Worm (Caenorhabditis elegans) whole organism, L4/young adult: Measurements from ENCODE around the gene nlp-17.

ENCODE experiments used
- W03F9.2 ChIP-seq: fragments of 150-350 bp; optimal IDR thresholded peaks from 2 replicates; lab custom pipeline; 2014; ENCODE audit warnings: missing biosample characterization, missing genetic modification characterization
- dao-5 ChIP-seq: sonication (generic microtip); optimal IDR thresholded peaks from 2 replicates; lab custom pipeline; 2016; ENCODE audit warnings: missing genotype, missing genetic modification characterization, moderate library complexity, missing compliant biosample characterization
- him-1 ChIP-seq: sonication (generic microtip); optimal IDR thresholded peaks from 2 replicates; lab custom pipeline; 2016; ENCODE audit warnings: missing genotype, missing genetic modification reagents, missing genetic modification characterization, missing compliant biosample characterization

nlp-17 gene

ce11 chrIV:13493719-13494118 is 11.8 kb downstream of the nlp-17 start:
- no peak for TF ChIP-seq W03F9.2 (tag; lab: Kevin White, UChicago)
- TF ChIP-seq him-1 (tag; lab: Kevin White, UChicago), result no peak
- no peak for TF ChIP-seq dao-5 (tag; lab: Kevin White, UChicago)

ce11 chrIV:13492271-13492670 is 13.3 kb downstream of the nlp-17 start, which contains the start of gene Y45F10A.7:
Y45F10A.7 (plus strand) TSS chrIV:13492571.
- TF ChIP-seq him-1 (tag; lab: Kevin White, UChicago) (no peak), dao-5 (tag; lab: Kevin White, UChicago) (no peak), W03F9.2 (tag; lab: Kevin White, UChicago) (no peak)

ce11 chrIV:13487596-13487995 is 18.0 kb downstream of the nlp-17 start:
- TF ChIP-seq dao-5 (tag; lab: Kevin White, UChicago) (no peak), W03F9.2 (tag; lab: Kevin White, UChicago) (no peak), him-1 (tag; lab: Kevin White, UChicago) (no peak)

- TF ChIP-seq W03F9.2 (tag; lab: Kevin White, UChicago) (no peak), him-1 (tag; lab: Kevin White, UChicago) (no peak), dao-5 (tag; lab: Kevin White, UChicago) (no peak)
These were observed 18.5 kb downstream of the nlp-17 start for ce11 chrIV:13487019-13487418.

ce11 chrIV:13483596-13483995 is 22.0 kb downstream of the nlp-17 start:
- TF ChIP-seq him-1 (tag; lab: Kevin White, UChicago) (no peak), dao-5 (tag; lab: Kevin White, UChicago) (no peak), W03F9.2 (tag; lab: Kevin White, UChicago) (no peak)

- TF ChIP-seq dao-5 (tag; lab: Kevin White, UChicago) (no peak), W03F9.2 (tag; lab: Kevin White, UChicago) (no peak), him-1 (tag; lab: Kevin White, UChicago) (no peak)
These were observed 23.1 kb downstream of the nlp-17 start, which contains the start of gene Y38H8A.1 for ce11 chrIV:13482469-13482868. Y38H8A.1 (plus strand) TSS chrIV:13482769.

- TF ChIP-seq him-1 (tag; lab: Kevin White, UChicago) (no peak), dao-5 (tag; lab: Kevin White, UChicago) (no peak), W03F9.2 (tag; lab: Kevin White, UChicago) (no peak)
These were observed 31.4 kb downstream of the nlp-17 start, which contains the start of gene Y38H8A.2 for ce11 chrIV:13474132-13474531. Y38H8A.2 (plus strand) TSS chrIV:13474432.

- TF ChIP-seq dao-5 (tag; lab: Kevin White, UChicago) (no peak), W03F9.2 (tag; lab: Kevin White, UChicago) (no peak), him-1 (tag; lab: Kevin White, UChicago) (no peak)
These were observed 33.6 kb downstream of the nlp-17 start, which contains the start of the genes ttbk-8.1 and Y38H8A.4 for ce11 chrIV:13472011-13472410. ttbk-8.1 (plus strand) TSS chrIV:13472311. Y38H8A.4 (minus strand) TSS chrIV:13472376.

ce11 chrIV:13465797-13466196 is 39.8 kb downstream of the nlp-17 start, which contains the start of gene fezf-1:
fezf-1 (plus strand) TSS chrIV:13466097.
- TF ChIP-seq dao-5 (tag; lab: Kevin White, UChicago), result no peak
- TF ChIP-seq him-1 (tag; lab: Kevin White, UChicago), result no peak
- TF ChIP-seq W03F9.2 (tag; lab: Kevin White, UChicago), result no peak

ce11 chrIV:13460876-13461275 is 44.7 kb downstream of the nlp-17 start, which contains the start of gene Y38H8A.12:
Y38H8A.12 (minus strand) TSS chrIV:13460976.
- no peak for TF ChIP-seq W03F9.2 (tag; lab: Kevin White, UChicago)
- no peak for TF ChIP-seq dao-5 (tag; lab: Kevin White, UChicago)
- TF ChIP-seq him-1 (tag; lab: Kevin White, UChicago), result no peak

- TF ChIP-seq him-1 (tag; lab: Kevin White, UChicago), result no peak
- TF ChIP-seq dao-5 (tag; lab: Kevin White, UChicago), result no peak
- TF ChIP-seq W03F9.2 (tag; lab: Kevin White, UChicago), result no peak
These were observed 47.3 kb downstream of the nlp-17 start for ce11 chrIV:13458237-13458636.

ce11 chrIV:13456893-13457292 is 48.7 kb downstream of the nlp-17 start:
- no peak for TF ChIP-seq dao-5 (tag; lab: Kevin White, UChicago)
- TF ChIP-seq him-1 (tag; lab: Kevin White, UChicago), result no peak
- no peak for TF ChIP-seq W03F9.2 (tag; lab: Kevin White, UChicago)
